Worm (Caenorhabditis elegans) whole organism, early embryonic: Measurements from ENCODE around the gene F38B6.4.

Experiments
- B0310.2 ChIP-seq: sonication (generic microtip); optimal IDR thresholded peaks from 2 replicates; lab custom pipeline; 2016; ENCODE audit warnings: mild to moderate bottlenecking, missing genetic modification characterization, missing compliant biosample characterization
- F13C5.2 ChIP-seq: sonication (generic microtip); optimal IDR thresholded peaks from 2 replicates; lab custom pipeline; 2017; ENCODE audit warnings: mild to moderate bottlenecking, missing genetic modification characterization, inconsistent platforms, missing compliant biosample characterization
- aly-1 ChIP-seq: sonication (generic microtip); optimal IDR thresholded peaks from 2 replicates; lab custom pipeline; 2016; ENCODE audit warnings: missing genetic modification characterization, missing compliant biosample characterization
- ama-1 ChIP-seq: fragments of 150-350 bp; optimal IDR thresholded peaks from 2 replicates; lab custom pipeline; 2014
- ceh-13 ChIP-seq: fragments of 200-800 bp; sonication (Bioruptor generic); optimal IDR thresholded peaks from 2 replicates; lab custom pipeline; 2018; ENCODE audit warnings: mild to moderate bottlenecking, missing genetic modification characterization, missing compliant biosample characterization
- ceh-36 ChIP-seq: sonication (generic microtip); optimal IDR thresholded peaks from 2 replicates; lab custom pipeline; 2016; ENCODE audit warnings: missing genetic modification characterization, inconsistent platforms, missing compliant biosample characterization
- ets-7 ChIP-seq: sonication (generic microtip); optimal IDR thresholded peaks from 2 replicates; lab custom pipeline; 2016; ENCODE audit warnings: missing genotype, missing genetic modification characterization, missing compliant biosample characterization
- flt-1 ChIP-seq: fragments of 200-800 bp; sonication (Bioruptor generic); IDR thresholded peaks from 2 replicates; pipeline ENCODE4 v1.3.6; 2022; ENCODE audit warnings: missing genetic modification characterization, missing compliant biosample characterization
- hmbx-1 ChIP-seq: sonication (generic microtip); optimal IDR thresholded peaks from 2 replicates; lab custom pipeline; 2016; ENCODE audit warnings: mild to moderate bottlenecking, missing genetic modification characterization, missing compliant biosample characterization
- hmg-4 ChIP-seq: fragments of 200-800 bp; sonication (Bioruptor generic); optimal IDR thresholded peaks from 2 replicates; lab custom pipeline; 2018; ENCODE audit warnings: mild to moderate bottlenecking, missing genetic modification characterization, missing compliant biosample characterization
- hnd-1 ChIP-seq: sonication (generic microtip); optimal IDR thresholded peaks from 2 replicates; lab custom pipeline; 2016; ENCODE audit warnings: missing genetic modification characterization, missing compliant biosample characterization
- pes-1 ChIP-seq: fragments of 200-800 bp; sonication (Bioruptor generic); IDR thresholded peaks from 2 replicates; pipeline ENCODE4 v1.3.6; 2022; ENCODE audit warnings: missing genetic modification reagents, missing genetic modification characterization, missing compliant biosample characterization
- scrt-1 ChIP-seq: fragments of 200-800 bp; sonication (Bioruptor generic); IDR thresholded peaks from 2 replicates; pipeline ENCODE4 v1.3.6; 2022; ENCODE audit warnings: missing genetic modification characterization, missing compliant biosample characterization
- sea-1 ChIP-seq: fragments of 200-800 bp; sonication (Bioruptor generic); conservative IDR thresholded peaks from 2 replicates; pipeline ENCODE4 v1.3.6; 2022; ENCODE audit warnings: missing genetic modification characterization, missing compliant biosample characterization
- tbx-11 ChIP-seq: fragments of 200-800 bp; sonication (Bioruptor generic); IDR thresholded peaks from 2 replicates; pipeline ENCODE4 v1.3.6; 2022; ENCODE audit warnings: missing genetic modification characterization, missing compliant biosample characterization
- tbx-37 ChIP-seq: fragments of 200-800 bp; sonication (Bioruptor generic); conservative IDR thresholded peaks from 2 replicates; pipeline ENCODE4 v1.3.6; 2022; ENCODE audit warnings: missing genetic modification reagents, missing genetic modification characterization, missing compliant biosample characterization
- tra-4 ChIP-seq: sonication (generic microtip); optimal IDR thresholded peaks from 2 replicates; lab custom pipeline; 2017; ENCODE audit warnings: missing genetic modification characterization, missing compliant biosample characterization

The F38B6.4 gene

ce11 chrX:6655163-6655562, 19.5 kb upstream of the F38B6.4 start, which contains the start of gene nhr-173:
Gene nhr-173, plus strand, starts transcription at chrX:6655528.
- no peak for TF ChIP-seq ceh-36
- TF ChIP-seq hmbx-1, result no peak
- no peak for TF ChIP-seq tbx-37 (GFP tag; lab: Robert Waterston, UW)
- no peak for TF ChIP-seq ets-7 (tag; lab: Kevin White, UChicago)
- TF ChIP-seq aly-1, result no peak
- TF ChIP-seq ama-1 (lab: Kevin White, UChicago), result no peak

ce11 chrX:6656251-6656650, 18.4 kb upstream of the F38B6.4 start:
- TF ChIP-seq flt-1 (GFP tag; lab: Robert Waterston, UW), result no peak
- no peak for TF ChIP-seq tbx-11 (GFP tag; lab: Robert Waterston, UW)
- no peak for TF ChIP-seq aly-1
- TF ChIP-seq hnd-1 (tag; lab: Kevin White, UChicago), result no peak
- TF ChIP-seq tbx-37 (GFP tag; lab: Robert Waterston, UW), result no peak
- TF ChIP-seq scrt-1 (GFP tag; lab: Robert Waterston, UW), result no peak
- no peak for TF ChIP-seq ama-1 (lab: Kevin White, UChicago)
- TF ChIP-seq ets-7 (tag; lab: Kevin White, UChicago), result no peak
- no peak for TF ChIP-seq pes-1 (GFP tag; lab: Robert Waterston, UW)
- TF ChIP-seq tra-4, result no peak
- TF ChIP-seq F13C5.2 (tag; lab: Kevin White, UChicago), result no peak

ce11 chrX:6656770-6657169, 17.9 kb upstream of the F38B6.4 start:
- TF ChIP-seq ama-1 (lab: Kevin White, UChicago), result no peak
- TF ChIP-seq ets-7 (tag; lab: Kevin White, UChicago), result no peak
- no peak for TF ChIP-seq F13C5.2 (tag; lab: Kevin White, UChicago)
- TF ChIP-seq ceh-13 (GFP tag; lab: Kevin White, UChicago), result no peak
- no peak for TF ChIP-seq sea-1 (GFP tag; lab: Robert Waterston, UW)
- TF ChIP-seq tbx-11 (GFP tag; lab: Robert Waterston, UW), result no peak
- TF ChIP-seq hmbx-1, result no peak
- no peak for TF ChIP-seq pes-1 (GFP tag; lab: Robert Waterston, UW)
- no peak for TF ChIP-seq flt-1 (GFP tag; lab: Robert Waterston, UW)
- no peak for TF ChIP-seq hmg-4

- TF ChIP-seq pes-1 (GFP tag; lab: Robert Waterston, UW) (no peak), ceh-13 (GFP tag; lab: Kevin White, UChicago) (no peak), ama-1 (lab: Kevin White, UChicago) (no peak), sea-1 (GFP tag; lab: Robert Waterston, UW) (no peak), F13C5.2 (tag; lab: Kevin White, UChicago) (no peak), ceh-36 (no peak), tra-4 (no peak), scrt-1 (GFP tag; lab: Robert Waterston, UW) (no peak), aly-1 (no peak), hmbx-1 (no peak), hnd-1 (tag; lab: Kevin White, UChicago) (no peak), tbx-11 (GFP tag; lab: Robert Waterston, UW) (no peak), flt-1 (GFP tag; lab: Robert Waterston, UW) (no peak)
These were observed 12.4 kb upstream of the F38B6.4 start for ce11 chrX:6662267-6662666.

- TF ChIP-seq B0310.2 (no peak), hnd-1 (tag; lab: Kevin White, UChicago) (no peak), sea-1 (GFP tag; lab: Robert Waterston, UW) (no peak), tbx-37 (GFP tag; lab: Robert Waterston, UW) (no peak), scrt-1 (GFP tag; lab: Robert Waterston, UW) (no peak)
These were observed 10.8 kb upstream of the F38B6.4 start for ce11 chrX:6663780-6664437.

ce11 chrX:6665129-6665858, 9.4 kb upstream of the F38B6.4 start:
- no peak for TF ChIP-seq tbx-37 (GFP tag; lab: Robert Waterston, UW)
- no peak for TF ChIP-seq ceh-36
- no peak for TF ChIP-seq sea-1 (GFP tag; lab: Robert Waterston, UW)
- TF ChIP-seq F13C5.2 (tag; lab: Kevin White, UChicago), result no peak
- TF ChIP-seq tbx-11 (GFP tag; lab: Robert Waterston, UW), result no peak

- no peak for TF ChIP-seq flt-1 (GFP tag; lab: Robert Waterston, UW)
- TF ChIP-seq tbx-11 (GFP tag; lab: Robert Waterston, UW), result no peak
- no peak for TF ChIP-seq aly-1
- TF ChIP-seq tra-4, result no peak
- TF ChIP-seq hnd-1 (tag; lab: Kevin White, UChicago), result no peak
These were observed 7.2 kb upstream of the F38B6.4 start for ce11 chrX:6667468-6667867.

- TF ChIP-seq flt-1 (GFP tag; lab: Robert Waterston, UW), result no peak
- TF ChIP-seq ets-7 (tag; lab: Kevin White, UChicago), result no peak
- TF ChIP-seq ceh-36, result no peak
- TF ChIP-seq tra-4, result no peak
These were observed 5.8 kb upstream of the F38B6.4 start, which contains the start of gene nhr-137 for ce11 chrX:6668911-6669310. Gene nhr-137, minus strand, starts transcription at chrX:6669011.
